Fruit fly (Drosophila melanogaster): ENCODE data around the gene mrn.

DNA sequence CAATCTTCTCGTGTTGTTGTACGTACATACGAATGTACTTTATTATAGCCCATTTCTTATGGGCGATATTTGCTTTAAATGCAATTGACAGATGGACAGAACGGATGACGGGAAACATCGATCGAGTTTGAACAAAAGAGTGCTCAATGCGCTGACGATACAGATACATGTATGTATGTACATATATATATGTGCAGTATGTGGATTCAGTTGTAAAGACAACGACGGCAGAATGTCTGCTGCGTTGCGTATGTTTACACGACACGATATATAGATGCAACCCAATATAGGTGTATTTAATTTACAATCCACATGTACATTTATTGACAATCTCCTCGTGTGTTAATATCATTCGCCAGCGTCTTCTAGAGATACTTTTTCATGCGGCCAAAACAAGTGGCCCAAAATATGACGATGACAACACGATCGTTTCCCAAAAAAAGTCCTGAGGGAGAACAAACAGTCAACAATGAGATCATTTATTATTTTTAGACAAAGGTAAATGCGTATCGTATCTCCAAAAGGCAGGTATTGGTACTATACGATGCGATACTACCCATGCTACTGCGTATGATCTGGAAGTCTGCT, 49.6 kb downstream of the mrn start:
- TF ChIP-seq insv (optimal IDR thresholded peaks at IDR 0.05), result no peak
- no peak for TF ChIP-seq psq (optimal IDR thresholded peaks at IDR 0.05)
- TF ChIP-seq ttk (optimal IDR thresholded peaks at IDR 0.05), result no peak
- TF ChIP-seq h (optimal IDR thresholded peaks at IDR 0.05), result no peak
- no peak for TF ChIP-seq Myc (optimal IDR thresholded peaks at IDR 0.05)
- TF ChIP-seq Sin3A (optimal IDR thresholded peaks at IDR 0.05), result no peak
